Fruit fly (Drosophila melanogaster) S2 (cell line): Measurements from ENCODE around the gene BthD.

ENCODE experiments used
- CG8478 ChIP-seq: fragments of >200 bp; optimal IDR thresholded peaks from 2 replicates; lab custom pipeline; 2018
- CTCF ChIP-seq, 2 experiments: fragments of >200 bp; optimal IDR thresholded peaks; 2 replicates each; lab custom pipeline; 2018

dm6 chrX:13648819-13649218 is 36.9 kb downstream of the BthD start:
- TF ChIP-seq CG8478 (lab: Kevin White, UChicago) (no peak), CTCF (optimal IDR thresholded peaks at IDR 0.05; lab: Kevin White, UChicago) (no peak)
